Worm (Caenorhabditis elegans) whole organism, L3 larva: ENCODE data around the gene F38B2.3.
A peak's percentile ranks its signal among the peaks of the same experiment; 100 is the strongest.

Experiments used
- aly-2 ChIP-seq: fragments of 150-350 bp; optimal IDR thresholded peaks from 2 replicates; lab custom pipeline; 2014; ENCODE audit warnings: missing biosample characterization, missing genetic modification characterization
- ama-1 ChIP-seq: fragments of 150-350 bp; optimal IDR thresholded peaks from 2 replicates; lab custom pipeline; 2018
- ceh-16 ChIP-seq: sonication (generic microtip); optimal IDR thresholded peaks from 2 replicates; lab custom pipeline; 2017; ENCODE audit warnings: missing biosample characterization, missing genetic modification characterization
- ceh-28 ChIP-seq: fragments of 150-350 bp; optimal IDR thresholded peaks from 2 replicates; lab custom pipeline; 2014; ENCODE audit warnings: missing biosample characterization, missing genetic modification reagents, missing genetic modification characterization
- ceh-82 ChIP-seq: fragments of 150-350 bp; optimal IDR thresholded peaks from 2 replicates; lab custom pipeline; 2014; ENCODE audit warnings: missing biosample characterization, missing genetic modification characterization
- ceh-9 ChIP-seq: sonication (generic microtip); optimal IDR thresholded peaks from 2 replicates; lab custom pipeline; 2018; ENCODE audit warnings: missing biosample characterization, missing genetic modification characterization
- daf-12 ChIP-seq: fragments of 150-350 bp; optimal IDR thresholded peaks from 2 replicates; lab custom pipeline; 2014; ENCODE audit warnings: missing biosample characterization, missing genetic modification reagents, missing genetic modification characterization
- egl-27 ChIP-seq: sonication (generic microtip); optimal IDR thresholded peaks from 4 replicates; lab custom pipeline; 2017; ENCODE audit warnings: missing biosample characterization, missing genetic modification reagents, missing genetic modification characterization
- egl-5 ChIP-seq: fragments of 150-350 bp; optimal IDR thresholded peaks from 2 replicates; lab custom pipeline; 2017; ENCODE audit warnings: missing biosample characterization, missing genetic modification reagents, missing genetic modification characterization, inconsistent platforms
- elt-1 ChIP-seq: fragments of 150-350 bp; optimal IDR thresholded peaks from 2 replicates; lab custom pipeline; 2014; ENCODE audit warnings: missing biosample characterization, missing genetic modification characterization
- elt-2 ChIP-seq: sonication (generic microtip); optimal IDR thresholded peaks from 2 replicates; lab custom pipeline; 2016; ENCODE audit warnings: missing genetic modification reagents, mild to moderate bottlenecking, missing genetic modification characterization, missing compliant biosample characterization
- elt-3 ChIP-seq, 3 experiments: fragments of 150-350 bp in 1 of 3; sonication (generic microtip) in 2 of 3; optimal IDR thresholded peaks; 2 replicates in 2 of 3; 4 replicates in 1 of 3; lab custom pipeline; 2014 to 2017; ENCODE audit warnings: missing biosample characterization in 3 of 3, missing genetic modification characterization in 3 of 3
- fkh-2 ChIP-seq: fragments of 150-350 bp; optimal IDR thresholded peaks from 2 replicates; lab custom pipeline; 2014; ENCODE audit warnings: missing biosample characterization, missing genetic modification reagents, missing genetic modification characterization
- fos-1 ChIP-seq: fragments of 150-350 bp; optimal IDR thresholded peaks from 2 replicates; lab custom pipeline; 2014; ENCODE audit warnings: missing biosample characterization, missing genetic modification characterization
- hmg-11 ChIP-seq: sonication (generic microtip); optimal IDR thresholded peaks from 2 replicates; lab custom pipeline; 2016; ENCODE audit warnings: missing genetic modification characterization, missing compliant biosample characterization
- jun-1 ChIP-seq: fragments of 150-350 bp; optimal IDR thresholded peaks from 2 replicates; lab custom pipeline; 2014; ENCODE audit warnings: missing biosample characterization, missing genetic modification reagents, missing genetic modification characterization
- lin-15B ChIP-seq: fragments of 150-350 bp; optimal IDR thresholded peaks from 2 replicates; lab custom pipeline; 2014; ENCODE audit warnings: missing biosample characterization, missing genetic modification characterization
- lin-39 ChIP-seq: fragments of 150-350 bp; optimal IDR thresholded peaks from 2 replicates; lab custom pipeline; 2018; ENCODE audit warnings: missing biosample characterization, missing genetic modification reagents, missing genetic modification characterization
- lsy-12 ChIP-seq: sonication (generic microtip); optimal IDR thresholded peaks from 2 replicates; lab custom pipeline; 2016; ENCODE audit warnings: mild to moderate bottlenecking, missing genetic modification characterization, missing compliant biosample characterization
- nfya-1 ChIP-seq: sonication (generic microtip); optimal IDR thresholded peaks from 2 replicates; lab custom pipeline; 2017; ENCODE audit warnings: missing genetic modification characterization, mild to moderate bottlenecking, missing compliant biosample characterization, antibody characterized with exemption, moderate library complexity; ENCODE audit not compliant: insufficient read depth
- nhr-11 ChIP-seq: fragments of 150-350 bp; optimal IDR thresholded peaks from 2 replicates; lab custom pipeline; 2014; ENCODE audit warnings: missing biosample characterization, missing genetic modification characterization
- nhr-12 ChIP-seq: fragments of 150-350 bp; optimal IDR thresholded peaks from 2 replicates; lab custom pipeline; 2014; ENCODE audit warnings: missing biosample characterization, missing genetic modification characterization
- nhr-25 ChIP-seq: sonication (generic microtip); optimal IDR thresholded peaks from 2 replicates; lab custom pipeline; 2017; ENCODE audit warnings: missing biosample characterization, missing genetic modification characterization
- nhr-43 ChIP-seq: sonication (generic microtip); optimal IDR thresholded peaks from 2 replicates; lab custom pipeline; 2016; ENCODE audit warnings: mild to moderate bottlenecking, missing genetic modification characterization, missing compliant biosample characterization; ENCODE audit not compliant: poor library complexity, severe bottlenecking
- nhr-67 ChIP-seq: fragments of 150-350 bp; optimal IDR thresholded peaks from 2 replicates; lab custom pipeline; 2014; ENCODE audit warnings: missing biosample characterization, missing genetic modification characterization
- nhr-76 ChIP-seq: fragments of 150-350 bp; sonication (generic microtip); optimal IDR thresholded peaks from 5 replicates; lab custom pipeline; 2014; ENCODE audit warnings: missing biosample characterization, missing genetic modification characterization
- nhr-77 ChIP-seq: fragments of 150-350 bp; optimal IDR thresholded peaks from 2 replicates; lab custom pipeline; 2014; ENCODE audit warnings: missing biosample characterization, missing genetic modification characterization
- pha-4 ChIP-seq: fragments of 150-350 bp; optimal IDR thresholded peaks from 2 replicates; lab custom pipeline; 2014; ENCODE audit warnings: missing biosample characterization, missing genetic modification reagents, missing genetic modification characterization
- pqm-1 ChIP-seq: fragments of 150-350 bp; optimal IDR thresholded peaks from 2 replicates; lab custom pipeline; 2017; ENCODE audit warnings: missing biosample characterization, missing genetic modification characterization, inconsistent platforms
- sea-2 ChIP-seq: fragments of 150-350 bp; sonication (generic microtip); optimal IDR thresholded peaks from 4 replicates; lab custom pipeline; 2014; ENCODE audit warnings: missing biosample characterization, missing genetic modification reagents, missing genetic modification characterization
- skn-1 ChIP-seq: fragments of 150-350 bp; optimal IDR thresholded peaks from 2 replicates; lab custom pipeline; 2014; ENCODE audit warnings: missing biosample characterization, missing genetic modification characterization
- snpc-4 ChIP-seq: fragments of 150-350 bp; optimal IDR thresholded peaks from 2 replicates; lab custom pipeline; 2014; ENCODE audit warnings: missing biosample characterization, missing genetic modification characterization
- tbx-2 ChIP-seq: sonication (generic microtip); optimal IDR thresholded peaks from 2 replicates; lab custom pipeline; 2016; ENCODE audit warnings: mild to moderate bottlenecking, missing genetic modification characterization, missing compliant biosample characterization
- unc-62 ChIP-seq: fragments of 150-350 bp; sonication (generic microtip); optimal IDR thresholded peaks from 4 replicates; lab custom pipeline; 2014; ENCODE audit warnings: missing biosample characterization, missing genetic modification reagents, missing genetic modification characterization
- zag-1 ChIP-seq: fragments of 150-350 bp; optimal IDR thresholded peaks from 2 replicates; lab custom pipeline; 2014; ENCODE audit warnings: missing biosample characterization, missing genetic modification characterization
- ztf-4 ChIP-seq: fragments of 150-350 bp; optimal IDR thresholded peaks from 2 replicates; lab custom pipeline; 2014; ENCODE audit warnings: missing biosample characterization, missing genetic modification characterization

F38B2.3 gene

ce11 chrX:11257071-11257470, 29.1 kb downstream of the F38B2.3 start, which contains the start of gene C03A3.1:
C03A3.1 (plus strand) TSS chrX:11257361.
- TF ChIP-seq lin-39 (peak; percentile 83), skn-1 (tag; lab: Kevin White, UChicago) (no peak), fkh-2 (no peak), egl-5 (tag; lab: Kevin White, UChicago) (no peak), elt-1 (no peak), elt-3 (tag; optimal IDR thresholded peaks at IDR 0.05; lab: Kevin White, UChicago) (no peak), nhr-11 (tag; lab: Kevin White, UChicago) (no peak), ceh-28 (tag; lab: Kevin White, UChicago) (no peak), daf-12 (tag; lab: Kevin White, UChicago) (no peak), tbx-2 (no peak), hmg-11 (peak; percentile 39), sea-2 (no peak), nhr-67 (tag; lab: Kevin White, UChicago) (no peak), ceh-9 (tag; lab: Kevin White, UChicago) (no peak), ama-1 (no peak), ceh-82 (tag; lab: Kevin White, UChicago) (no peak), nhr-12 (tag; lab: Kevin White, UChicago) (no peak), lsy-12 (no peak), aly-2 (tag; lab: Kevin White, UChicago) (no peak), elt-2 (tag; lab: Kevin White, UChicago) (no peak), lin-15B (tag; lab: Kevin White, UChicago) (peak; percentile 21), pha-4 (no peak), nfya-1 (tag; lab: Kevin White, UChicago) (peak; percentile 44), nhr-77 (tag; lab: Kevin White, UChicago) (no peak), snpc-4 (tag; lab: Kevin White, UChicago) (no peak), egl-27 (tag; lab: Kevin White, UChicago) (no peak), nhr-25 (tag; lab: Kevin White, UChicago) (no peak), zag-1 (tag; lab: Kevin White, UChicago) (no peak), nhr-76 (tag; lab: Kevin White, UChicago) (no peak)

ce11 chrX:11252429-11252828, 33.7 kb downstream of the F38B2.3 start:
- peak; percentile 51 for TF ChIP-seq pqm-1 (tag; lab: Kevin White, UChicago)
- no peak for TF ChIP-seq snpc-4 (tag; lab: Kevin White, UChicago)
- no peak for TF ChIP-seq ama-1
- peak; percentile 70 for TF ChIP-seq nhr-43 (tag; lab: Kevin White, UChicago)
- peak; percentile 26 for TF ChIP-seq elt-2 (tag; lab: Kevin White, UChicago)
- TF ChIP-seq hmg-11 = peak; percentile 68
- peak; percentile 79 for TF ChIP-seq lin-39
- TF ChIP-seq pha-4 = peak; percentile 31
- no peak for TF ChIP-seq fos-1 (tag; lab: Kevin White, UChicago)
- TF ChIP-seq skn-1 (tag; lab: Kevin White, UChicago) = no peak
- TF ChIP-seq tbx-2 = peak; percentile 27
- no peak for TF ChIP-seq ceh-82 (tag; lab: Kevin White, UChicago)
- peak; percentile 43 for TF ChIP-seq nhr-25 (tag; lab: Kevin White, UChicago)
- TF ChIP-seq nfya-1 (tag; lab: Kevin White, UChicago) = peak; percentile 57
- TF ChIP-seq lin-15B (tag; lab: Kevin White, UChicago) = no peak

ce11 chrX:11251928-11252327, 34.2 kb downstream of the F38B2.3 start:
- TF ChIP-seq unc-62 (GFP tag; lab: Kevin White, UChicago) = no peak
- TF ChIP-seq elt-2 (tag; lab: Kevin White, UChicago) = peak; percentile 21
- no peak for TF ChIP-seq ztf-4
- peak; percentile 8 for TF ChIP-seq pqm-1 (tag; lab: Kevin White, UChicago)

- TF ChIP-seq fkh-2 = no peak
- no peak for TF ChIP-seq daf-12 (tag; lab: Kevin White, UChicago)
- peak; percentile 42 for TF ChIP-seq elt-2 (tag; lab: Kevin White, UChicago)
- TF ChIP-seq ceh-16 = no peak
- TF ChIP-seq pqm-1 (tag; lab: Kevin White, UChicago) = peak; percentile 19
- no peak for TF ChIP-seq jun-1 (tag; lab: Kevin White, UChicago)
These were observed 35.2 kb downstream of the F38B2.3 start for ce11 chrX:11250983-11251382.
